Fruit fly (Drosophila melanogaster) whole organism, embryonic: ENCODE results near the gene CG8870.

ENCODE experiments used
- Atf-2 ChIP-seq: fragments of 200-800 bp; sonication (Bioruptor generic); optimal IDR thresholded peaks from 2 replicates; lab custom pipeline; 2016; ENCODE audit warnings: missing biosample characterization, missing genetic modification characterization
- B-H1 ChIP-seq: fragments of 200-800 bp; sonication (Bioruptor generic); IDR thresholded peaks from 3 replicates; pipeline ENCODE4 v1.3.6; 2022; ENCODE audit warnings: missing biosample characterization, missing genetic modification characterization
- Bdp1 ChIP-seq: fragments of 200-800 bp; sonication (Bioruptor generic); optimal IDR thresholded peaks from 3 replicates; lab custom pipeline; 2016; ENCODE audit warnings: missing biosample characterization, missing genetic modification characterization
- BtbVII ChIP-seq: fragments of 200-800 bp; sonication (Bioruptor generic); optimal IDR thresholded peaks from 3 replicates; lab custom pipeline; 2017; ENCODE audit warnings: missing biosample characterization, mild to moderate bottlenecking, missing genetic modification characterization
- CG10147 ChIP-seq: fragments of 200-800 bp; sonication (Bioruptor generic); optimal IDR thresholded peaks from 2 replicates; lab custom pipeline; 2019; ENCODE audit warnings: missing biosample characterization, mild to moderate bottlenecking, missing genetic modification characterization, moderate library complexity
- CG10654 ChIP-seq: fragments of 200-800 bp; sonication (Bioruptor generic); optimal IDR thresholded peaks from 2 replicates; lab custom pipeline; 2016; ENCODE audit warnings: missing biosample characterization, missing genetic modification characterization
- CG11504 ChIP-seq: fragments of 200-800 bp; sonication (Bioruptor generic); optimal IDR thresholded peaks from 3 replicates; lab custom pipeline; 2019; ENCODE audit warnings: missing biosample characterization, mild to moderate bottlenecking, missing genetic modification characterization, moderate library complexity
- CG11560 ChIP-seq: fragments of 200-800 bp; sonication (Bioruptor generic); IDR thresholded peaks from 3 replicates; pipeline ENCODE4 v1.3.6; 2022; ENCODE audit warnings: missing biosample characterization, missing genetic modification characterization
- CG12155 ChIP-seq: fragments of 200-800 bp; sonication (Bioruptor generic); optimal IDR thresholded peaks from 3 replicates; lab custom pipeline; 2016; ENCODE audit warnings: missing biosample characterization, missing genetic modification characterization
- CG14667 ChIP-seq: fragments of 200-800 bp; sonication (Bioruptor generic); IDR thresholded peaks from 2 replicates; pipeline ENCODE4 v1.3.6; 2022; ENCODE audit warnings: missing biosample characterization, missing genetic modification characterization
- CG16779 ChIP-seq: fragments of 200-800 bp; sonication (Bioruptor generic); IDR thresholded peaks from 2 replicates; pipeline ENCODE4 v1.3.6; 2022; ENCODE audit warnings: missing biosample characterization, missing genetic modification characterization
- CG16813 ChIP-seq: fragments of 200-800 bp; sonication (Bioruptor generic); IDR thresholded peaks from 3 replicates; pipeline ENCODE4 v1.3.6; 2022; ENCODE audit warnings: missing biosample characterization, missing genetic modification characterization; ENCODE audit not compliant: partially characterized antibody
- CG17568 ChIP-seq: fragments of 200-800 bp; sonication (Bioruptor generic); optimal IDR thresholded peaks from 2 replicates; lab custom pipeline; 2018; ENCODE audit warnings: missing biosample characterization, mild to moderate bottlenecking, missing genetic modification characterization, moderate library complexity
- CG18476 ChIP-seq: fragments of 200-800 bp; sonication (Bioruptor generic); optimal IDR thresholded peaks from 2 replicates; lab custom pipeline; 2016; ENCODE audit warnings: missing biosample characterization, mild to moderate bottlenecking, missing genetic modification characterization
- CG2120 ChIP-seq: fragments of 200-800 bp; sonication (Bioruptor generic); optimal IDR thresholded peaks from 3 replicates; lab custom pipeline; 2016; ENCODE audit warnings: missing biosample characterization, missing genetic modification characterization
- CG2199 ChIP-seq: fragments of 200-800 bp; sonication (Bioruptor generic); IDR thresholded peaks from 3 replicates; pipeline ENCODE4 v1.3.6; 2022; ENCODE audit warnings: missing biosample characterization, missing genetic modification characterization
- CG3065 ChIP-seq: fragments of 200-800 bp; sonication (Bioruptor generic); optimal IDR thresholded peaks from 2 replicates; lab custom pipeline; 2016; ENCODE audit warnings: missing biosample characterization, missing genetic modification characterization
- CG34224 ChIP-seq: fragments of 200-800 bp; sonication (Bioruptor generic); IDR thresholded peaks from 3 replicates; pipeline ENCODE4 v1.3.6; 2022; ENCODE audit warnings: missing biosample characterization, missing genetic modification characterization; ENCODE audit not compliant: partially characterized antibody
- CG3847 ChIP-seq: fragments of 200-800 bp; sonication (Bioruptor generic); IDR thresholded peaks from 2 replicates; pipeline ENCODE4 v1.3.6; 2022; ENCODE audit warnings: missing biosample characterization, missing genetic modification characterization
- CG4360 ChIP-seq: fragments of 200-800 bp; sonication (Bioruptor generic); IDR thresholded peaks from 2 replicates; pipeline ENCODE4 v1.3.6; 2022; ENCODE audit warnings: missing biosample characterization, missing genetic modification characterization
- CG43689 ChIP-seq: fragments of 200-800 bp; sonication (Bioruptor generic); IDR thresholded peaks from 2 replicates; pipeline ENCODE4 v1.3.6; 2022; ENCODE audit warnings: missing biosample characterization, missing genetic modification characterization
- CG5953 ChIP-seq: fragments of 200-800 bp; sonication (Bioruptor generic); IDR thresholded peaks from 2 replicates; pipeline ENCODE4 v1.3.6; 2022; ENCODE audit warnings: missing biosample characterization, missing genetic modification characterization
- CG6683 ChIP-seq: fragments of 200-800 bp; sonication (Bioruptor generic); optimal IDR thresholded peaks from 2 replicates; lab custom pipeline; 2017; ENCODE audit warnings: missing biosample characterization, mild to moderate bottlenecking, missing genetic modification characterization, missing genetic modification reagents
- CG6854 ChIP-seq: fragments of 200-800 bp; sonication (Bioruptor generic); optimal IDR thresholded peaks from 3 replicates; lab custom pipeline; 2017; ENCODE audit warnings: missing biosample characterization, mild to moderate bottlenecking, missing genetic modification characterization
- CG7372 ChIP-seq: fragments of 200-800 bp; sonication (Bioruptor generic); IDR thresholded peaks from 2 replicates; pipeline ENCODE4 v1.3.6; 2022; ENCODE audit warnings: missing biosample characterization, missing genetic modification characterization
- CG7556 ChIP-seq: fragments of 200-800 bp; sonication (Bioruptor generic); optimal IDR thresholded peaks from 2 replicates; lab custom pipeline; 2017; ENCODE audit warnings: missing biosample characterization, mild to moderate bottlenecking, missing genetic modification characterization
- CG9797 ChIP-seq: fragments of 200-800 bp; sonication (Bioruptor generic); optimal IDR thresholded peaks from 3 replicates; lab custom pipeline; 2018; ENCODE audit warnings: missing biosample characterization, mild to moderate bottlenecking, missing genetic modification characterization
- CG9817 ChIP-seq: fragments of 200-800 bp; sonication (Bioruptor generic); optimal IDR thresholded peaks from 2 replicates; lab custom pipeline; 2018; ENCODE audit warnings: missing biosample characterization, mild to moderate bottlenecking, missing genetic modification characterization, moderate library complexity
- Chrac-16 ChIP-seq: fragments of 200-800 bp; sonication (Bioruptor generic); optimal IDR thresholded peaks from 3 replicates; lab custom pipeline; 2016; ENCODE audit warnings: missing biosample characterization, missing genetic modification characterization
- Drgx ChIP-seq: fragments of 200-800 bp; sonication (Bioruptor generic); IDR thresholded peaks from 2 replicates; pipeline ENCODE4 v1.3.6; 2022; ENCODE audit warnings: missing biosample characterization, missing genetic modification characterization
- Fer3 ChIP-seq: fragments of 200-800 bp; sonication (Bioruptor generic); optimal IDR thresholded peaks from 2 replicates; lab custom pipeline; 2018; ENCODE audit warnings: missing biosample characterization, mild to moderate bottlenecking, missing genetic modification characterization, moderate library complexity
- Med ChIP-seq: fragments of 200-800 bp; sonication (Bioruptor generic); peaks from one replicate; lab custom pipeline; 2016; ENCODE audit warnings: missing biosample characterization, missing genetic modification characterization, mild to moderate bottlenecking, inconsistent platforms, moderate library complexity
- Mrtf ChIP-seq: fragments of 200-800 bp; sonication (Bioruptor generic); IDR thresholded peaks from 3 replicates; pipeline ENCODE4 v1.3.6; 2022; ENCODE audit warnings: missing biosample characterization, missing genetic modification characterization
- Sry-β ChIP-seq: fragments of 200-800 bp; sonication (Bioruptor generic); optimal IDR thresholded peaks from 2 replicates; lab custom pipeline; 2018; ENCODE audit warnings: missing biosample characterization, mild to moderate bottlenecking, missing genetic modification characterization, moderate library complexity
- cato ChIP-seq: fragments of 200-800 bp; sonication (Bioruptor generic); optimal IDR thresholded peaks from 2 replicates; lab custom pipeline; 2016; ENCODE audit warnings: missing biosample characterization, missing genetic modification characterization, borderline replicate concordance
- crc ChIP-seq: fragments of 200-800 bp; sonication (Bioruptor generic); optimal IDR thresholded peaks from 2 replicates; lab custom pipeline; 2016; ENCODE audit warnings: missing biosample characterization, missing genetic modification characterization
- exex ChIP-seq: fragments of 200-800 bp; sonication (Bioruptor generic); optimal IDR thresholded peaks from 4 replicates; lab custom pipeline; 2018; ENCODE audit warnings: missing biosample characterization, mild to moderate bottlenecking, missing genetic modification characterization, moderate library complexity
- fd102C ChIP-seq: fragments of 200-800 bp; sonication (Bioruptor generic); optimal IDR thresholded peaks from 2 replicates; lab custom pipeline; 2018; ENCODE audit warnings: missing biosample characterization, mild to moderate bottlenecking, missing genetic modification characterization, moderate library complexity
- gfzf ChIP-seq: fragments of 200-800 bp; sonication (Bioruptor generic); optimal IDR thresholded peaks from 2 replicates; lab custom pipeline; 2016; ENCODE audit warnings: missing biosample characterization, mild to moderate bottlenecking, missing genetic modification characterization, moderate library complexity
- kay ChIP-seq: fragments of 200-800 bp; sonication (Bioruptor generic); optimal IDR thresholded peaks from 2 replicates; lab custom pipeline; 2016; ENCODE audit warnings: missing biosample characterization, missing genetic modification characterization
- klu ChIP-seq: fragments of 200-800 bp; sonication (Bioruptor generic); IDR thresholded peaks from 2 replicates; pipeline ENCODE4 v1.3.6; 2022; ENCODE audit warnings: missing biosample characterization, missing genetic modification characterization
- lilli ChIP-seq: fragments of 200-800 bp; sonication (Bioruptor generic); optimal IDR thresholded peaks from 3 replicates; lab custom pipeline; 2016; ENCODE audit warnings: missing biosample characterization, missing genetic modification characterization
- nau ChIP-seq: fragments of 200-800 bp; sonication (Bioruptor generic); optimal IDR thresholded peaks from 3 replicates; lab custom pipeline; 2017; ENCODE audit warnings: missing biosample characterization, mild to moderate bottlenecking, missing genetic modification characterization, missing genetic modification reagents
- nom ChIP-seq: fragments of 200-800 bp; sonication (Bioruptor generic); optimal IDR thresholded peaks from 2 replicates; lab custom pipeline; 2017; ENCODE audit warnings: missing biosample characterization, missing genetic modification characterization, mild to moderate bottlenecking, moderate library complexity, missing genetic modification reagents
- pfk ChIP-seq: fragments of 200-800 bp; sonication (Bioruptor generic); optimal IDR thresholded peaks from 2 replicates; lab custom pipeline; 2018; ENCODE audit warnings: missing biosample characterization, mild to moderate bottlenecking, missing genetic modification characterization, moderate library complexity
- pho ChIP-seq: fragments of 200-800 bp; sonication (Bioruptor generic); optimal IDR thresholded peaks from 2 replicates; lab custom pipeline; 2016; ENCODE audit warnings: missing biosample characterization, missing genetic modification characterization
- pum ChIP-seq: fragments of 200-800 bp; sonication (Bioruptor generic); optimal IDR thresholded peaks from 2 replicates; lab custom pipeline; 2016; ENCODE audit warnings: missing biosample characterization, missing genetic modification characterization
- tll ChIP-seq, 2 experiments: fragments of 200-800 bp in 1 of 2; fragments of >200 bp in 1 of 2; sonication (Bioruptor generic) in 1 of 2; optimal IDR thresholded peaks; 2 replicates each; lab custom pipeline; 2017 to 2019; ENCODE audit warnings: missing biosample characterization in 2 of 2, missing genetic modification characterization in 2 of 2, mild to moderate bottlenecking in 1 of 2, moderate library complexity in 1 of 2
- tna ChIP-seq: fragments of 200-800 bp; sonication (Bioruptor generic); IDR thresholded peaks from 2 replicates; pipeline ENCODE4 v1.3.6; 2022; ENCODE audit warnings: missing biosample characterization, missing genetic modification characterization; ENCODE audit not compliant: partially characterized antibody
- twi ChIP-seq: fragments of 200-800 bp; optimal IDR thresholded peaks from 2 replicates; lab custom pipeline; 2019; ENCODE audit warnings: missing biosample characterization, mild to moderate bottlenecking, missing genetic modification characterization, moderate library complexity
- yki ChIP-seq: fragments of >200 bp; optimal IDR thresholded peaks from 3 replicates; lab custom pipeline; 2018

The CG8870 gene

dm6 chr3R:13382656-13383142 is 3.1 kb downstream of the CG8870 start (continued):
- TF ChIP-seq CG16779 (GFP tag; lab: Robert Waterston, UW) (no peak), fd102C (GFP tag; lab: Kevin White, UChicago) (no peak), Mrtf (GFP tag; lab: Robert Waterston, UW) (no peak), CG7372 (GFP tag; lab: Robert Waterston, UW) (no peak), CG2199 (GFP tag; lab: Robert Waterston, UW) (no peak), CG17568 (GFP tag; lab: Kevin White, UChicago) (no peak), nau (no peak), CG3065 (GFP tag; lab: Kevin White, UChicago) (no peak), kay (GFP tag; lab: Kevin White, UChicago) (no peak), tna (GFP tag; lab: Robert Waterston, UW) (no peak), CG9817 (no peak), Sry-β (GFP tag; lab: Kevin White, UChicago) (no peak), CG5953 (GFP tag; lab: Robert Waterston, UW) (no peak), Atf-2 (GFP tag; lab: Kevin White, UChicago) (no peak), CG6683 (GFP tag; lab: Kevin White, UChicago) (no peak), tll (GFP tag; optimal IDR thresholded peaks at IDR 0.05; lab: Kevin White, UChicago) (no peak), Fer3 (tag; lab: Kevin White, UChicago) (peak; percentile 5), BtbVII (GFP tag; lab: Kevin White, UChicago) (peak; percentile 54), gfzf (no peak), twi (tag; lab: Kevin White, UChicago) (peak; percentile 1), crc (GFP tag; lab: Kevin White, UChicago) (no peak), CG16813 (GFP tag; lab: Robert Waterston, UW) (0 out of 3 replicates have a peak, but pooled peaks have one; percentile 30), nom (GFP tag; lab: Kevin White, UChicago) (no peak), B-H1 (GFP tag; lab: Robert Waterston, UW) (no peak), CG43689 (GFP tag; lab: Robert Waterston, UW) (no peak), CG11504 (tag; lab: Kevin White, UChicago) (no peak), Chrac-16 (no peak), Med (GFP tag; lab: Kevin White, UChicago) (peak; percentile 92), CG14667 (GFP tag; lab: Robert Waterston, UW) (no peak), CG34224 (GFP tag; lab: Robert Waterston, UW) (peak; percentile 64), pum (GFP tag; lab: Kevin White, UChicago) (no peak), CG3847 (no peak), yki (no peak), Bdp1 (GFP tag; lab: Kevin White, UChicago) (no peak), CG12155 (GFP tag; lab: Kevin White, UChicago) (no peak), cato (GFP tag; lab: Kevin White, UChicago) (no peak), exex (no peak), CG2120 (GFP tag; lab: Kevin White, UChicago) (peak; percentile 59), CG18476 (GFP tag; lab: Kevin White, UChicago) (no peak), pho (GFP tag; lab: Kevin White, UChicago) (no peak), CG11560 (tag; lab: Robert Waterston, UW) (no peak), CG10147 (GFP tag; lab: Kevin White, UChicago) (no peak), lilli (GFP tag; lab: Kevin White, UChicago) (peak; percentile 27), CG9797 (GFP tag; lab: Kevin White, UChicago) (no peak), CG4360 (GFP tag; lab: Robert Waterston, UW) (no peak), CG10654 (GFP tag; lab: Kevin White, UChicago) (no peak), Drgx (GFP tag; lab: Robert Waterston, UW) (no peak), klu (GFP tag; lab: Robert Waterston, UW) (no peak), CG6854 (GFP tag; lab: Kevin White, UChicago) (peak; percentile 7), pfk (GFP tag; lab: Kevin White, UChicago) (no peak), CG7556 (GFP tag; lab: Kevin White, UChicago) (no peak)
